Fruit fly (Drosophila melanogaster) whole organism, prepupa: Measurements from ENCODE around the gene Uxs.

ENCODE experiments used
- Blimp-1 ChIP-seq: fragments of 200-800 bp; sonication (Bioruptor generic); optimal IDR thresholded peaks from 3 replicates; lab custom pipeline; 2017; ENCODE audit warnings: missing biosample characterization, missing genetic modification characterization, mild to moderate bottlenecking, moderate library complexity, missing genetic modification reagents
- CG10631 ChIP-seq: fragments of 200-800 bp; sonication (Bioruptor generic); optimal IDR thresholded peaks from 2 replicates; lab custom pipeline; 2016; ENCODE audit warnings: missing biosample characterization, missing genetic modification characterization
- CG11294 ChIP-seq: fragments of 200-800 bp; sonication (Bioruptor generic); IDR thresholded peaks from 2 replicates; pipeline ENCODE4 v1.3.6; 2022; ENCODE audit warnings: missing biosample characterization, missing genetic modification characterization
- CG11762 ChIP-seq: fragments of 200-800 bp; sonication (Bioruptor generic); optimal IDR thresholded peaks from 3 replicates; lab custom pipeline; 2016; ENCODE audit warnings: missing biosample characterization, missing genetic modification characterization; ENCODE audit not compliant: insufficient read depth
- CG11902 ChIP-seq: fragments of 200-800 bp; sonication (Bioruptor generic); optimal IDR thresholded peaks from 3 replicates; lab custom pipeline; 2016; ENCODE audit warnings: missing biosample characterization, missing genetic modification characterization
- CG3032 ChIP-seq: fragments of 200-800 bp; optimal IDR thresholded peaks from 2 replicates; lab custom pipeline; 2019; ENCODE audit warnings: missing biosample characterization, mild to moderate bottlenecking, missing genetic modification characterization, moderate library complexity
- CG31627 ChIP-seq: fragments of 200-800 bp; sonication (Bioruptor generic); optimal IDR thresholded peaks from 3 replicates; lab custom pipeline; 2016; ENCODE audit warnings: missing biosample characterization, missing genetic modification characterization
- CG32006 ChIP-seq: fragments of 200-800 bp; sonication (Bioruptor generic); optimal IDR thresholded peaks from 3 replicates; lab custom pipeline; 2017; ENCODE audit warnings: missing biosample characterization, mild to moderate bottlenecking, missing genetic modification characterization
- CG34406 ChIP-seq: fragments of 200-800 bp; sonication (Bioruptor generic); optimal IDR thresholded peaks from 3 replicates; lab custom pipeline; 2016; ENCODE audit warnings: missing biosample characterization, missing genetic modification characterization
- CG6276 ChIP-seq: fragments of 200-800 bp; sonication (Bioruptor generic); optimal IDR thresholded peaks from 2 replicates; lab custom pipeline; 2017; ENCODE audit warnings: missing biosample characterization, mild to moderate bottlenecking, missing genetic modification characterization
- CG6792 ChIP-seq: fragments of 200-800 bp; sonication (Bioruptor generic); optimal IDR thresholded peaks from 3 replicates; lab custom pipeline; 2016; ENCODE audit warnings: missing biosample characterization, missing genetic modification characterization
- CG6808 ChIP-seq: fragments of 200-800 bp; sonication (Bioruptor generic); optimal IDR thresholded peaks from 3 replicates; lab custom pipeline; 2017; ENCODE audit warnings: missing biosample characterization, missing genetic modification characterization, mild to moderate bottlenecking, moderate library complexity, missing genetic modification reagents
- CG6854 ChIP-seq: fragments of 200-800 bp; sonication (Bioruptor generic); optimal IDR thresholded peaks from 2 replicates; lab custom pipeline; 2017; ENCODE audit warnings: missing biosample characterization, mild to moderate bottlenecking, missing genetic modification characterization
- CG8119 ChIP-seq: fragments of 200-800 bp; sonication (Bioruptor generic); IDR thresholded peaks from 3 replicates; pipeline ENCODE4 v1.3.6; 2022; ENCODE audit warnings: missing biosample characterization, missing genetic modification characterization
- CG8319 ChIP-seq: fragments of 200-800 bp; sonication (Bioruptor generic); optimal IDR thresholded peaks from 3 replicates; lab custom pipeline; 2016; ENCODE audit warnings: missing biosample characterization, missing genetic modification characterization
- Eip78C ChIP-seq: fragments of 200-800 bp; sonication (Bioruptor generic); peaks from one replicate; lab custom pipeline; 2016; ENCODE audit warnings: missing biosample characterization, missing genetic modification characterization
- Ets21C ChIP-seq: fragments of 200-800 bp; sonication (Bioruptor generic); optimal IDR thresholded peaks from 3 replicates; lab custom pipeline; 2016; ENCODE audit warnings: missing biosample characterization, missing genetic modification characterization
- Ets96B ChIP-seq: fragments of 200-800 bp; optimal IDR thresholded peaks from 2 replicates; lab custom pipeline; 2019; ENCODE audit warnings: missing biosample characterization, mild to moderate bottlenecking, missing genetic modification characterization, moderate library complexity
- Gug ChIP-seq: fragments of 200-800 bp; sonication (Bioruptor generic); IDR thresholded peaks from 2 replicates; pipeline ENCODE4 v1.3.6; 2022; ENCODE audit warnings: missing biosample characterization, missing genetic modification characterization
- Hr38 ChIP-seq: sonication (Bioruptor generic); optimal IDR thresholded peaks from 2 replicates; lab custom pipeline; 2016; ENCODE audit warnings: missing biosample characterization, missing genetic modification characterization
- Hr39 ChIP-seq: fragments of 200-800 bp; sonication (Bioruptor generic); optimal IDR thresholded peaks from 2 replicates; lab custom pipeline; 2016; ENCODE audit warnings: missing biosample characterization, missing genetic modification characterization
- Hr4 ChIP-seq: fragments of 200-800 bp; sonication (Bioruptor generic); optimal IDR thresholded peaks from 3 replicates; lab custom pipeline; 2016; ENCODE audit warnings: missing biosample characterization, missing genetic modification characterization
- Met ChIP-seq: fragments of 200-800 bp; sonication (Bioruptor generic); optimal IDR thresholded peaks from 3 replicates; lab custom pipeline; 2016; ENCODE audit warnings: missing biosample characterization, missing genetic modification characterization
- Sox14 ChIP-seq: fragments of 200-800 bp; sonication (Bioruptor generic); optimal IDR thresholded peaks from 3 replicates; lab custom pipeline; 2016; ENCODE audit warnings: missing biosample characterization, missing genetic modification characterization
- Sox15 ChIP-seq: fragments of 200-800 bp; sonication (Bioruptor generic); optimal IDR thresholded peaks from 3 replicates; lab custom pipeline; 2016; ENCODE audit warnings: missing biosample characterization, missing genetic modification characterization
- achi ChIP-seq: fragments of 200-800 bp; sonication (Bioruptor generic); optimal IDR thresholded peaks from 3 replicates; lab custom pipeline; 2016; ENCODE audit warnings: missing biosample characterization, missing genetic modification characterization
- acj6 ChIP-seq: fragments of 200-800 bp; sonication (Bioruptor generic); optimal IDR thresholded peaks from 3 replicates; lab custom pipeline; 2016; ENCODE audit warnings: missing biosample characterization, missing genetic modification characterization
- cyc ChIP-seq: fragments of 200-800 bp; sonication (Bioruptor generic); optimal IDR thresholded peaks from 3 replicates; lab custom pipeline; 2016; ENCODE audit warnings: missing biosample characterization, missing genetic modification characterization
- esn ChIP-seq: fragments of 200-800 bp; sonication (Bioruptor generic); optimal IDR thresholded peaks from 2 replicates; lab custom pipeline; 2016; ENCODE audit warnings: missing biosample characterization, mild to moderate bottlenecking, missing genetic modification characterization, moderate library complexity
- fd59A ChIP-seq: fragments of 200-800 bp; sonication (Bioruptor generic); optimal IDR thresholded peaks from 2 replicates; lab custom pipeline; 2017; ENCODE audit warnings: missing biosample characterization, mild to moderate bottlenecking, missing genetic modification characterization, missing genetic modification reagents
- fd85E ChIP-seq: fragments of 200-800 bp; sonication (Bioruptor generic); optimal IDR thresholded peaks from 3 replicates; lab custom pipeline; 2016; ENCODE audit warnings: missing biosample characterization, missing genetic modification characterization
- fkh ChIP-seq: fragments of 200-800 bp; sonication (Bioruptor generic); optimal IDR thresholded peaks from 3 replicates; lab custom pipeline; 2017; ENCODE audit warnings: missing biosample characterization, mild to moderate bottlenecking, missing genetic modification characterization, moderate library complexity
- lz ChIP-seq: fragments of 200-800 bp; sonication (Bioruptor generic); optimal IDR thresholded peaks from 3 replicates; lab custom pipeline; 2016; ENCODE audit warnings: missing biosample characterization, missing genetic modification characterization
- net ChIP-seq: fragments of 200-800 bp; sonication (Bioruptor generic); optimal IDR thresholded peaks from 3 replicates; lab custom pipeline; 2016; ENCODE audit warnings: missing biosample characterization, missing genetic modification characterization
- pdm3 ChIP-seq: fragments of 200-800 bp; sonication (Bioruptor generic); optimal IDR thresholded peaks from 3 replicates; lab custom pipeline; 2016; ENCODE audit warnings: missing biosample characterization, missing genetic modification characterization
- salr ChIP-seq, 2 experiments: fragments of 200-800 bp; sonication (Bioruptor generic); optimal IDR thresholded peaks; 3 replicates each; lab custom pipeline; 2016 to 2018; ENCODE audit warnings: missing biosample characterization in 2 of 2, missing genetic modification characterization in 2 of 2, mild to moderate bottlenecking in 1 of 2
- ss ChIP-seq, 2 experiments: fragments of 200-800 bp; sonication (Bioruptor generic); optimal IDR thresholded peaks; 2 replicates in 1 of 2; 3 replicates in 1 of 2; lab custom pipeline; 2017 to 2018; ENCODE audit warnings: mild to moderate bottlenecking in 2 of 2, missing biosample characterization in 2 of 2, missing genetic modification characterization in 2 of 2, moderate library complexity in 1 of 2
- vri ChIP-seq: fragments of 200-800 bp; sonication (Bioruptor generic); optimal IDR thresholded peaks from 3 replicates; lab custom pipeline; 2016; ENCODE audit warnings: missing biosample characterization, mild to moderate bottlenecking, missing genetic modification characterization

Gene Uxs

dm6 chr3L:8180464-8181137 is at the start of gene Uxs, which contains the start of gene mthl7:
TSS of gene Uxs (plus strand) at chr3L:8180923.
TSS of gene mthl7 (minus strand) at chr3L:8180514.
- peak; percentile 34 for TF ChIP-seq Eip78C (GFP tag; lab: Kevin White, UChicago)
- TF ChIP-seq pdm3 (GFP tag; lab: Kevin White, UChicago): no peak
- TF ChIP-seq CG6854 (GFP tag; lab: Kevin White, UChicago): peak; percentile 56
- peak; percentile 65 for TF ChIP-seq fkh (GFP tag; lab: Kevin White, UChicago)

- TF ChIP-seq Eip78C (GFP tag; lab: Kevin White, UChicago) (peak; percentile 92), Blimp-1 (GFP tag; lab: Kevin White, UChicago) (peak; percentile 31), CG34406 (GFP tag; lab: Kevin White, UChicago) (peak; percentile 64), net (no peak), CG8319 (GFP tag; lab: Kevin White, UChicago) (peak; percentile 47), Hr39 (GFP tag; lab: Kevin White, UChicago) (peak; percentile 84), salr (GFP tag; optimal IDR thresholded peaks at IDR 0.05; lab: Kevin White, UChicago) (peak in 1 of 2 experiments; percentile 3), lz (GFP tag; lab: Kevin White, UChicago) (peak; percentile 84), CG8119 (GFP tag; lab: Robert Waterston, UW) (0 out of 3 replicates have a peak, but pooled peaks have one; percentile 12), CG10631 (GFP tag; lab: Kevin White, UChicago) (peak; percentile 81), CG3032 (tag; lab: Kevin White, UChicago) (peak; percentile 81), Ets21C (GFP tag; lab: Kevin White, UChicago) (peak; percentile 75), CG6854 (GFP tag; lab: Kevin White, UChicago) (no peak), achi (no peak), fd85E (peak; percentile 51), esn (GFP tag; lab: Kevin White, UChicago) (peak; percentile 86), CG32006 (GFP tag; lab: Kevin White, UChicago) (no peak), Gug (GFP tag; lab: Robert Waterston, UW) (peak; percentile 64), CG11294 (GFP tag; lab: Robert Waterston, UW) (no peak; the same call in 1 of the 2 replicates), Hr38 (GFP tag; lab: Kevin White, UChicago) (no peak), Hr4 (no peak), vri (GFP tag; lab: Kevin White, UChicago) (no peak), Met (GFP tag; lab: Kevin White, UChicago) (no peak), ss (GFP tag; optimal IDR thresholded peaks at IDR 0.05; lab: Kevin White, UChicago) (no peak), CG6792 (peak; percentile 67), CG11762 (GFP tag; lab: Kevin White, UChicago) (peak; percentile 36), CG11902 (GFP tag; lab: Kevin White, UChicago) (peak; percentile 61), cyc (GFP tag; lab: Kevin White, UChicago) (peak; percentile 83), Sox15 (GFP tag; lab: Kevin White, UChicago) (peak; percentile 70), CG6808 (GFP tag; lab: Kevin White, UChicago) (no peak), acj6 (GFP tag; lab: Kevin White, UChicago) (peak; percentile 81), fd59A (peak; percentile 26), CG31627 (GFP tag; lab: Kevin White, UChicago) (peak; percentile 88)
These were observed 43.2 kb upstream of the Uxs start, which contains the start of the genes Setx and mus301 for dm6 chr3L:8137448-8137906. TSS of gene Setx (minus strand) at chr3L:8137498. TSS of gene mus301 (plus strand) at chr3L:8137808.

dm6 chr3L:8150284-8150683 is 30.4 kb upstream of the Uxs start:
- TF ChIP-seq Ets96B (tag; lab: Kevin White, UChicago) (no peak), Sox14 (GFP tag; lab: Kevin White, UChicago) (no peak), Met (GFP tag; lab: Kevin White, UChicago) (no peak), CG6276 (GFP tag; lab: Kevin White, UChicago) (no peak), salr (GFP tag; optimal IDR thresholded peaks at IDR 0.05; lab: Kevin White, UChicago) (no peak), Blimp-1 (GFP tag; lab: Kevin White, UChicago) (peak; percentile 55), vri (GFP tag; lab: Kevin White, UChicago) (no peak), CG10631 (GFP tag; lab: Kevin White, UChicago) (no peak)
